Worm (Caenorhabditis elegans) whole organism, L4/young adult: ENCODE results near the gene srw-109.

ENCODE experiments used
- dao-5 ChIP-seq: sonication (generic microtip); optimal IDR thresholded peaks from 2 replicates; lab custom pipeline; 2016; ENCODE audit warnings: missing genotype, missing genetic modification characterization, moderate library complexity, missing compliant biosample characterization
- him-1 ChIP-seq: sonication (generic microtip); optimal IDR thresholded peaks from 2 replicates; lab custom pipeline; 2016; ENCODE audit warnings: missing genotype, missing genetic modification reagents, missing genetic modification characterization, missing compliant biosample characterization

- no peak for TF ChIP-seq him-1 (tag; lab: Kevin White, UChicago)
- TF ChIP-seq dao-5 = no peak
Measured at ce11 chrV:568105-568504, 40.6 kb downstream of the srw-109 start, which contains the start of gene sri-72.
